Worm (Caenorhabditis elegans): Measurements from ENCODE around the gene C45B2.1.

Gene C45B2.1

ce11 chrX:6059163-6059782, 26.7 kb upstream of the C45B2.1 start:
- peak; percentile 77 for TF ChIP-seq sma-9 (GFP tag; optimal IDR thresholded peaks at IDR 0.05)
- TF ChIP-seq sma-9 (tag; optimal IDR thresholded peaks at IDR 0.05) = no peak
- TF ChIP-seq fos-1 (tag; optimal IDR thresholded peaks at IDR 0.05) = peak; percentile 80
- TF ChIP-seq nhr-129 (tag; optimal IDR thresholded peaks at IDR 0.05) = peak; percentile 75
- TF ChIP-seq crh-2 (tag; optimal IDR thresholded peaks at IDR 0.05) = peak; percentile 46
- peak; percentile 48 for TF ChIP-seq F13H6.1 (tag; optimal IDR thresholded peaks at IDR 0.05)
- no peak for TF ChIP-seq R02D3.7 (tag; optimal IDR thresholded peaks at IDR 0.05)
- TF ChIP-seq snpc-4 (tag; optimal IDR thresholded peaks at IDR 0.05) = no peak

DNA sequence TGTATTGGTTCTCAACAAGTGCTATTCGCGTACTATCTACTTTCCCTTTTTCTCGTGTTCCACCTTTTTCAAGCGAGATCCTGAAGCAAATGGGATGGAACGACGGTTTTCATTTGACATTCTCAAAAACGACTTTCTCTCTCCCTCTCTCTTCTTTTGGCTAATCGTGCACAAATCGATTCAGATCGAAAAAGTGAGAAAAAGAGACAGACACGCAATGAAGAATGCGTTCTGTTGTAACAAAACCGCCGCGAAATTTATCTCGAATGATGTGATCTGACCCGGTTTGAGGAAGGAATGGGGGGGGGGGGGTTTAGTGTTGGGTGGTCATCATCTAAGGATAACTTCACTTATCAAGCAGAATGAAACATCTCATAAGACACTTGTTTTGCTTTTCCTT, 21.5 kb upstream of the C45B2.1 start:
- TF ChIP-seq ceh-82 (tag; optimal IDR thresholded peaks at IDR 0.05) = no peak
- TF ChIP-seq ztf-11 (tag; optimal IDR thresholded peaks at IDR 0.05) = no peak
- TF ChIP-seq dmd-4 (tag; optimal IDR thresholded peaks at IDR 0.05) = no peak
- TF ChIP-seq unc-62 (GFP tag; optimal IDR thresholded peaks at IDR 0.05) = no peak
- no peak for TF ChIP-seq nhr-6 (tag; optimal IDR thresholded peaks at IDR 0.05)
- no peak for TF ChIP-seq R02D3.7 (tag; optimal IDR thresholded peaks at IDR 0.05)
- no peak for TF ChIP-seq sma-3 (GFP tag; optimal IDR thresholded peaks at IDR 0.05)
- no peak for TF ChIP-seq crh-2 (tag; optimal IDR thresholded peaks at IDR 0.05)
- TF ChIP-seq F13H6.1 (tag; optimal IDR thresholded peaks at IDR 0.05) = no peak
- TF ChIP-seq nhr-21 (tag; optimal IDR thresholded peaks at IDR 0.05) = peak; percentile 21
- TF ChIP-seq zag-1 (tag; optimal IDR thresholded peaks at IDR 0.05) = no peak
- peak; percentile 27 for TF ChIP-seq blmp-1 (tag; optimal IDR thresholded peaks at IDR 0.05; ENCODE audit: insufficient read depth)
- no peak for TF ChIP-seq nhr-10 (tag; optimal IDR thresholded peaks at IDR 0.05)
- no peak for TF ChIP-seq gmeb-1 (tag; optimal IDR thresholded peaks at IDR 0.05)
- TF ChIP-seq ztf-1 (GFP tag; conservative IDR thresholded peaks at IDR 0.05) = no peak
- peak; percentile 12 for TF ChIP-seq fos-1 (tag; optimal IDR thresholded peaks at IDR 0.05)
- no peak for TF ChIP-seq sma-9 (GFP tag; optimal IDR thresholded peaks at IDR 0.05)
- TF ChIP-seq sma-9 (tag; optimal IDR thresholded peaks at IDR 0.05) = no peak

DNA sequence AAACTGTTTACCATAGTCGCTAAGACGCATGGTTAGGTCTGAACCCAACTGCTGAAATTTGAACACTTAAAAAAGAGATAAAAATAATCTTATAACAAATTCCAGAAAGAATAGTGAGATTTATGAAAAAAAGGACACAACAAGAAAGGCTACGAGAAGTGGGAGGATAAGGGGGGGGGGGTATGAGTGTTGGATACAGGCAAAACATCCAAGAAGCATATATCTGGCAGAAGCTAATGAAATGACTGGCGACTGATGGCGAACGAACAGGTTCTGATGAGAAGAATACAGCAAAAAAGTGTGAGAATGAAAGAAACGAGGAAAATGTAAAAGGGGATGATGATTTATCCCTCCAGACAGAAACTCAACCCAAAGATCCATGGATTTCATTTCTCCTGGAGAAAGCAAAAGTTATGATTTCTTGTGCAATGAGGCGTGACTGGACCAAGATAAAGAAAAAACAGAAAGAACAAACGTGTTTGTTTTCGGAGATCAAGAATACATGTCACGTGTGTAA, 19.9 kb upstream of the C45B2.1 start, which contains the start of gene ptr-4:
ptr-4 (minus strand) TSS at position 51 of the 517 bp plus-strand sequence.
- no peak for TF ChIP-seq nhr-237 (tag; optimal IDR thresholded peaks at IDR 0.05)
- TF ChIP-seq lin-13 (GFP tag; optimal IDR thresholded peaks at IDR 0.05) = no peak
- no peak for TF ChIP-seq lin-39 (tag; optimal IDR thresholded peaks at IDR 0.05)
- no peak for TF ChIP-seq elt-1 (tag; optimal IDR thresholded peaks at IDR 0.05)
- TF ChIP-seq dmd-4 (tag; optimal IDR thresholded peaks at IDR 0.05) = no peak
- no peak for TF ChIP-seq nhr-6 (tag; optimal IDR thresholded peaks at IDR 0.05)
- no peak for TF ChIP-seq nhr-11 (tag; optimal IDR thresholded peaks at IDR 0.05)
- TF ChIP-seq ama-1 (optimal IDR thresholded peaks at IDR 0.05) = no peak
- TF ChIP-seq ZK546.5 (tag; optimal IDR thresholded peaks at IDR 0.05) = no peak
- TF ChIP-seq unc-39 (tag; optimal IDR thresholded peaks at IDR 0.05) = no peak
- TF ChIP-seq lsy-2 (tag; optimal IDR thresholded peaks at IDR 0.05) = no peak
- TF ChIP-seq ztf-11 (tag; optimal IDR thresholded peaks at IDR 0.05) = no peak
- no peak for TF ChIP-seq sma-9 (GFP tag; optimal IDR thresholded peaks at IDR 0.05)
- no peak for TF ChIP-seq sma-9 (tag; optimal IDR thresholded peaks at IDR 0.05)
- TF ChIP-seq gmeb-1 (tag; optimal IDR thresholded peaks at IDR 0.05) = no peak

- TF ChIP-seq nhr-21 (tag; optimal IDR thresholded peaks at IDR 0.05) = peak; percentile 38
- TF ChIP-seq gmeb-1 (tag; optimal IDR thresholded peaks at IDR 0.05) = no peak
These were observed 19.3 kb upstream of the C45B2.1 start for ce11 chrX:6066618-6067017.

ce11 chrX:6075209-6075608, 10.7 kb upstream of the C45B2.1 start, which contains the start of gene lgc-58:
TSS of gene lgc-58 (plus strand) at chrX:6075509.
- TF ChIP-seq ztf-4 (tag; optimal IDR thresholded peaks at IDR 0.05) = no peak
- no peak for TF ChIP-seq sma-3 (GFP tag; optimal IDR thresholded peaks at IDR 0.05)
- no peak for TF ChIP-seq mdl-1 (tag; optimal IDR thresholded peaks at IDR 0.05)
- no peak for TF ChIP-seq nhr-10 (tag; optimal IDR thresholded peaks at IDR 0.05)
- TF ChIP-seq ztf-11 (tag; optimal IDR thresholded peaks at IDR 0.05) = no peak
- TF ChIP-seq nhr-6 (tag; optimal IDR thresholded peaks at IDR 0.05) = no peak
- TF ChIP-seq alr-1 (tag; optimal IDR thresholded peaks at IDR 0.05) = no peak
- no peak for TF ChIP-seq sma-9 (GFP tag; optimal IDR thresholded peaks at IDR 0.05)
- TF ChIP-seq sma-9 (tag; optimal IDR thresholded peaks at IDR 0.05) = no peak
- no peak for TF ChIP-seq unc-39 (tag; optimal IDR thresholded peaks at IDR 0.05)
- no peak for TF ChIP-seq unc-55 (GFP tag; optimal IDR thresholded peaks at IDR 0.05)
- no peak for TF ChIP-seq nhr-23 (tag; optimal IDR thresholded peaks at IDR 0.05)
- TF ChIP-seq C34F6.9 (tag; optimal IDR thresholded peaks at IDR 0.05) = no peak
- TF ChIP-seq lin-13 (GFP tag; optimal IDR thresholded peaks at IDR 0.05) = no peak
- no peak for TF ChIP-seq nhr-11 (tag; optimal IDR thresholded peaks at IDR 0.05)
- no peak for TF ChIP-seq lsy-2 (tag; optimal IDR thresholded peaks at IDR 0.05)
- no peak for TF ChIP-seq dmd-4 (tag; optimal IDR thresholded peaks at IDR 0.05)
- TF ChIP-seq lin-11 (tag; optimal IDR thresholded peaks at IDR 0.05) = no peak
- TF ChIP-seq F13H6.1 (tag; optimal IDR thresholded peaks at IDR 0.05) = no peak
